Worm (Caenorhabditis elegans): ENCODE measurements around the gene cut-4.

Gene cut-4

DNA sequence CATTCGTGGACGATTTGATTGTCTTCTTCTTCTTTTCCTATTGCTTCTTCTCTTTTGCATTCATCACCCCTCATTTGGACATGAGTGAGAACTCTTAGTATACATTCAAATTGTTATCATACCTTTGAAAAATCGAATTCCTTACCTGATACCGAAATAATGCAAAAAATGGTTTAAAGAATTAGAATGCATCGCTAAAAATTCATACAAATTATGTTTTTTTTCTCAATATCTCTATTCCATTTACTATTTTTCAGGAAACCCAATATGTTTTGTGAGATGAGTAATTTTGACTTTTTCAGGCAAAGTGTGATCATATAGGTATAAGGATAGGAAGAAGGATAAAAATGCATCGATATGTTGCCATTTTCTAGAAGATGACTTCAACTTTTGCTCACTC is 21.0 kb downstream of the cut-4 start, which contains the start of gene ZK673.11:
Gene ZK673.11, plus strand, starts transcription at position 301 of the 400 bp plus-strand sequence.
- TF ChIP-seq aly-2 (tag; optimal IDR thresholded peaks at IDR 0.05) = no peak
- TF ChIP-seq sma-3 (GFP tag; optimal IDR thresholded peaks at IDR 0.05) = no peak
- no peak for TF ChIP-seq sem-4 (tag; optimal IDR thresholded peaks at IDR 0.05)
- TF ChIP-seq nhr-77 (tag; optimal IDR thresholded peaks at IDR 0.05) = no peak
- TF ChIP-seq snpc-4 (tag; optimal IDR thresholded peaks at IDR 0.05) = no peak
- no peak for TF ChIP-seq mab-5 (tag; optimal IDR thresholded peaks at IDR 0.05)

DNA sequence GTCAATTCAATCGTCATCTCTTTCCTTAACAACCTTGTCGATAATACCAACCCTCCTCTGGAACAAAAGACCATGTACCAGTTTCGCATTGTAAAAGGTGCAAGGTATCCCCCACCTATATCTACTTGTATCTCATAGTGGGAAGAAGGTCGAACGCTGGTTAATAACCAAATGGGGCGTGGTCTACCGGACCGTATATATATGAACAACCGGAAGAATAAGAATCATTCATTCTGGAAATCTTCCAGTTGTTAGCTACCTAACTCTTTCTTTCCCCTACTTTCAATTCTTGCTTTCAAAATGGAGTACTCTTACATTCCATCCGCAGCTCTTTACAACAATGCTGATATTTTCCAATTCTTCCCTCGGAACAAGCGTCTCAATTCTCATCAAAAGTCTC is 25.3 kb downstream of the cut-4 start, which contains the start of gene ZK673.5:
Gene ZK673.5, plus strand, starts transcription at position 301 of the 400 bp plus-strand sequence.
- TF ChIP-seq gmeb-1 (tag; optimal IDR thresholded peaks at IDR 0.05) = no peak
- TF ChIP-seq nhr-10 (tag; optimal IDR thresholded peaks at IDR 0.05) = no peak

DNA sequence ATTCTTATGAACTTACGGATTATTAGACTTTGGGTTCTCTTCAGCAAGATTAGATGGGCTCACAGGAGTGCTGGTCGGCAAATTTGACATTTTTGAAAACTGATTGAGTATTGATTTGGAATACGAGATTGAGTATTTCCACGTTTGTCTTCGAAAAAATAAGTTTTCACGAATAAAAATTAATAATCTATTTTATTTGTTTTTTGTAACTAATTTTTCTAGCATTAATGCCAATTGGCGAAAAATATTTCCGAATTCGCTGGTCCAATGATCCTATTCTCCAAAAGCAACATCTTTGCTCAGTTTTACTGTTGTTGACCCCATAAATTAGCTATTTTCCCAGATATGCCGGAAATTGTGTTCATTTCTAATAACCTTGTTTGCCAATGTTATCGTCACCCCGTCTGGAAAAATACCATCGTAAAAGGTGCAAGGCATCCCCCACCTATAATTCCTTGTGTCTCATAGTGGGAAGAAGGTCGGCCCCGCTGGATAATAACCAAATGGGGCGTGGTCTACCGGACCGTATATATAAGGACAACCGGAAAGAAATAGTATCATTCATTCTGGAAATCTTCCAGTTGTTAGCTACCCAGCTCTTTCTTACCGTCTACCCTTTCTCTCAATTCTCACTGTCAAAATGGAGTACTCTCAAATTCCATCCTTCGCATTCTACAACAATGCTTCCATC is 28.4 kb downstream of the cut-4 start, which contains the start of the genes ZK673.6 and sdz-37:
Gene ZK673.6, minus strand, starts transcription at position 101 of the 691 bp plus-strand sequence.
Gene sdz-37, plus strand, starts transcription at position 641 of the 691 bp plus-strand sequence.
- TF ChIP-seq unc-62 (GFP tag; optimal IDR thresholded peaks at IDR 0.05) = no peak
- no peak for TF ChIP-seq nhr-129 (tag; optimal IDR thresholded peaks at IDR 0.05)
- TF ChIP-seq nhr-25 (tag; optimal IDR thresholded peaks at IDR 0.05) = no peak
- TF ChIP-seq nhr-77 (tag; optimal IDR thresholded peaks at IDR 0.05) = no peak
- TF ChIP-seq elt-1 (tag; optimal IDR thresholded peaks at IDR 0.05) = no peak
- no peak for TF ChIP-seq lin-11 (tag; optimal IDR thresholded peaks at IDR 0.05)
- no peak for TF ChIP-seq mdl-1 (tag; optimal IDR thresholded peaks at IDR 0.05)
- TF ChIP-seq egl-27 (tag; optimal IDR thresholded peaks at IDR 0.05) = no peak
- TF ChIP-seq ztf-4 (tag; optimal IDR thresholded peaks at IDR 0.05) = no peak

DNA sequence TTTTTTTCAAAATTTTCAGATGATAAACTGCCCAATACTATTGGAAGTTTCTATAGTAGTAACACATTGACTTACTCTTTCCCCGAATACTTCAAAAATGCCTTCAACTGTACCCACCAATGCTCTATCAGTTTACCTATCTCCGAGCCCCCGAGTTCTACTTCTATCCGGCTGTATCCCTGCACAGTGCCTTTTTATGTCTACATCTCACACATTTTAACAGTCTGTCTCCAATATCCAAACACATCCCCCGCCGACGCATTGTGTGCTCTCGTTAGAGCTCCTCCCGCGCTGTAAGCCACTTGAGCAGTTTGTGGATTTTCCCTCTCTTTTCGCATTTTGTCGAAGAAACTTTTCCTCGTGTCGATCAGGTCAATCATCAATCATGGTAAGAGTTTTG is 30.6 kb downstream of the cut-4 start, which contains the start of gene tnc-2:
Gene tnc-2, plus strand, starts transcription at position 301 of the 400 bp plus-strand sequence.
- TF ChIP-seq nhr-77 (tag; optimal IDR thresholded peaks at IDR 0.05) (no peak), unc-62 (GFP tag; optimal IDR thresholded peaks at IDR 0.05) (no peak), lin-13 (GFP tag; optimal IDR thresholded peaks at IDR 0.05) (no peak), sma-3 (GFP tag; optimal IDR thresholded peaks at IDR 0.05) (no peak), unc-39 (tag; optimal IDR thresholded peaks at IDR 0.05) (no peak), nhr-6 (tag; optimal IDR thresholded peaks at IDR 0.05) (no peak), nhr-10 (tag; optimal IDR thresholded peaks at IDR 0.05) (no peak), sma-9 (GFP tag; optimal IDR thresholded peaks at IDR 0.05) (no peak), sma-9 (tag; optimal IDR thresholded peaks at IDR 0.05) (no peak), nhr-12 (tag; optimal IDR thresholded peaks at IDR 0.05) (no peak), lin-11 (tag; optimal IDR thresholded peaks at IDR 0.05) (no peak), sem-4 (tag; optimal IDR thresholded peaks at IDR 0.05) (no peak), ztf-1 (GFP tag; conservative IDR thresholded peaks at IDR 0.05) (no peak), R02D3.7 (tag; optimal IDR thresholded peaks at IDR 0.05) (no peak), nhr-25 (tag; optimal IDR thresholded peaks at IDR 0.05) (no peak), nhr-23 (tag; optimal IDR thresholded peaks at IDR 0.05) (no peak), elt-3 (tag; optimal IDR thresholded peaks at IDR 0.05) (no peak), mbf-1 (tag; optimal IDR thresholded peaks at IDR 0.05) (no peak), blmp-1 (tag; optimal IDR thresholded peaks at IDR 0.05; ENCODE audit: insufficient read depth) (no peak), elt-1 (tag; optimal IDR thresholded peaks at IDR 0.05) (no peak), unc-55 (GFP tag; optimal IDR thresholded peaks at IDR 0.05) (no peak)

DNA sequence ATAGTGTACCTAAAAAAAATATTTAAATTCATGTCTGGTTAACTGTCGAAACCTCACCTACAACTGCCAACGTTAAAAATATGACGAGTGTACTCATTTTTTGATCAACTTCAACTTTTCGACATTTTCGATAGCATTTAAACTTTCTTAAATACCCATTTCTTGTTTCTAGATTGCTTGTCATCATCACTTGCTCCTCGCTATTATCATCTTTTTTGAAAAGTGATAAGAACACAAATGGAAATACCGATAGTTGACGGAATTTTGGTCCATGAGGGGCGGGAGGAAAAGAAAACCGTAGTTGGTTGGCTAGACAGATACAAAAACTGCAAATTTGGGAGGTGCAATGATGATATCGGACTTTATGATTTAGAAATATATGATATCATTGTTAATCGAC is 34.2 kb downstream of the cut-4 start, which contains the start of gene clec-143:
Gene clec-143, minus strand, starts transcription at position 139 of the 400 bp plus-strand sequence.
- no peak for TF ChIP-seq nhr-129 (tag; optimal IDR thresholded peaks at IDR 0.05)
- TF ChIP-seq mbf-1 (tag; optimal IDR thresholded peaks at IDR 0.05) = no peak
- TF ChIP-seq fos-1 (tag; optimal IDR thresholded peaks at IDR 0.05) = peak; percentile 62
- TF ChIP-seq ama-1 (optimal IDR thresholded peaks at IDR 0.05) = no peak
- TF ChIP-seq skn-1 (tag; optimal IDR thresholded peaks at IDR 0.05) = peak; percentile 78
- no peak for TF ChIP-seq elt-1 (tag; optimal IDR thresholded peaks at IDR 0.05)
- no peak for TF ChIP-seq snpc-4 (tag; optimal IDR thresholded peaks at IDR 0.05)

Measured in whole organism, L2 larva.